Fruit fly (Drosophila melanogaster) whole organism, prepupa: Measurements from ENCODE around the gene Catsup.
A peak's percentile ranks its signal among the peaks of the same experiment; 100 is the strongest.

Experiments used
- CG10631 ChIP-seq: fragments of 200-800 bp; sonication (Bioruptor generic); optimal IDR thresholded peaks from 2 replicates; lab custom pipeline; 2016; ENCODE audit warnings: missing biosample characterization, missing genetic modification characterization
- CG11294 ChIP-seq: fragments of 200-800 bp; sonication (Bioruptor generic); IDR thresholded peaks from 2 replicates; pipeline ENCODE4 v1.3.6; 2022; ENCODE audit warnings: missing biosample characterization, missing genetic modification characterization
- CG11902 ChIP-seq: fragments of 200-800 bp; sonication (Bioruptor generic); optimal IDR thresholded peaks from 3 replicates; lab custom pipeline; 2016; ENCODE audit warnings: missing biosample characterization, missing genetic modification characterization
- CG1621 ChIP-seq: fragments of 200-800 bp; sonication (Bioruptor generic); optimal IDR thresholded peaks from 3 replicates; lab custom pipeline; 2018; ENCODE audit warnings: missing biosample characterization, mild to moderate bottlenecking, missing genetic modification characterization
- CG16779 ChIP-seq: fragments of 200-800 bp; sonication (Bioruptor generic); optimal IDR thresholded peaks from 3 replicates; lab custom pipeline; 2017; ENCODE audit warnings: missing biosample characterization, mild to moderate bottlenecking, missing genetic modification characterization
- CG31627 ChIP-seq: fragments of 200-800 bp; sonication (Bioruptor generic); optimal IDR thresholded peaks from 3 replicates; lab custom pipeline; 2016; ENCODE audit warnings: missing biosample characterization, missing genetic modification characterization
- CG34406 ChIP-seq: fragments of 200-800 bp; sonication (Bioruptor generic); optimal IDR thresholded peaks from 3 replicates; lab custom pipeline; 2016; ENCODE audit warnings: missing biosample characterization, missing genetic modification characterization
- CG3919 ChIP-seq: fragments of 200-800 bp; sonication (Bioruptor generic); optimal IDR thresholded peaks from 3 replicates; lab custom pipeline; 2016; ENCODE audit warnings: missing biosample characterization, missing genetic modification characterization
- CG6276 ChIP-seq: fragments of 200-800 bp; sonication (Bioruptor generic); optimal IDR thresholded peaks from 2 replicates; lab custom pipeline; 2017; ENCODE audit warnings: missing biosample characterization, mild to moderate bottlenecking, missing genetic modification characterization
- CG6792 ChIP-seq: fragments of 200-800 bp; sonication (Bioruptor generic); optimal IDR thresholded peaks from 3 replicates; lab custom pipeline; 2016; ENCODE audit warnings: missing biosample characterization, missing genetic modification characterization
- CG6808 ChIP-seq: fragments of 200-800 bp; sonication (Bioruptor generic); optimal IDR thresholded peaks from 3 replicates; lab custom pipeline; 2017; ENCODE audit warnings: missing biosample characterization, missing genetic modification characterization, mild to moderate bottlenecking, moderate library complexity, missing genetic modification reagents
- CG6854 ChIP-seq: fragments of 200-800 bp; sonication (Bioruptor generic); optimal IDR thresholded peaks from 2 replicates; lab custom pipeline; 2017; ENCODE audit warnings: missing biosample characterization, mild to moderate bottlenecking, missing genetic modification characterization
- CG8119 ChIP-seq: fragments of 200-800 bp; sonication (Bioruptor generic); IDR thresholded peaks from 3 replicates; pipeline ENCODE4 v1.3.6; 2022; ENCODE audit warnings: missing biosample characterization, missing genetic modification characterization
- CG8319 ChIP-seq: fragments of 200-800 bp; sonication (Bioruptor generic); optimal IDR thresholded peaks from 3 replicates; lab custom pipeline; 2016; ENCODE audit warnings: missing biosample characterization, missing genetic modification characterization
- CG8632 ChIP-seq: fragments of 200-800 bp; sonication (Bioruptor generic); optimal IDR thresholded peaks from 3 replicates; lab custom pipeline; 2016; ENCODE audit warnings: missing biosample characterization, missing genetic modification characterization
- CG9139 ChIP-seq: fragments of 200-800 bp; sonication (Bioruptor generic); optimal IDR thresholded peaks from 3 replicates; lab custom pipeline; 2017; ENCODE audit warnings: missing biosample characterization, mild to moderate bottlenecking, missing genetic modification characterization
- Eip75B ChIP-seq: fragments of 200-800 bp; sonication (Bioruptor generic); optimal IDR thresholded peaks from 3 replicates; lab custom pipeline; 2016; ENCODE audit warnings: missing biosample characterization, missing genetic modification characterization
- Eip93F ChIP-seq: fragments of 200-800 bp; sonication (Bioruptor generic); optimal IDR thresholded peaks from 2 replicates; lab custom pipeline; 2016; ENCODE audit warnings: missing biosample characterization, mild to moderate bottlenecking, missing genetic modification characterization
- Ets96B ChIP-seq: fragments of 200-800 bp; optimal IDR thresholded peaks from 2 replicates; lab custom pipeline; 2019; ENCODE audit warnings: missing biosample characterization, mild to moderate bottlenecking, missing genetic modification characterization, moderate library complexity
- Hr38 ChIP-seq: sonication (Bioruptor generic); optimal IDR thresholded peaks from 2 replicates; lab custom pipeline; 2016; ENCODE audit warnings: missing biosample characterization, missing genetic modification characterization
- Hr39 ChIP-seq: fragments of 200-800 bp; sonication (Bioruptor generic); optimal IDR thresholded peaks from 2 replicates; lab custom pipeline; 2016; ENCODE audit warnings: missing biosample characterization, missing genetic modification characterization
- Lpt ChIP-seq: fragments of 200-800 bp; sonication (Bioruptor generic); optimal IDR thresholded peaks from 3 replicates; lab custom pipeline; 2016; ENCODE audit warnings: missing biosample characterization, missing genetic modification characterization
- Met ChIP-seq: fragments of 200-800 bp; sonication (Bioruptor generic); optimal IDR thresholded peaks from 3 replicates; lab custom pipeline; 2016; ENCODE audit warnings: missing biosample characterization, missing genetic modification characterization
- OdsH ChIP-seq: fragments of 200-800 bp; sonication (Bioruptor generic); optimal IDR thresholded peaks from 3 replicates; lab custom pipeline; 2016; ENCODE audit warnings: missing biosample characterization, missing genetic modification characterization
- Smox ChIP-seq: fragments of 200-800 bp; sonication (Bioruptor generic); optimal IDR thresholded peaks from 3 replicates; lab custom pipeline; 2016; ENCODE audit warnings: missing biosample characterization, missing genetic modification characterization
- Sox102F ChIP-seq: fragments of 200-800 bp; sonication (Bioruptor generic); optimal IDR thresholded peaks from 2 replicates; lab custom pipeline; 2016; ENCODE audit warnings: missing biosample characterization, mild to moderate bottlenecking, missing genetic modification characterization
- Sox14 ChIP-seq: fragments of 200-800 bp; sonication (Bioruptor generic); optimal IDR thresholded peaks from 3 replicates; lab custom pipeline; 2016; ENCODE audit warnings: missing biosample characterization, missing genetic modification characterization
- Sox15 ChIP-seq: fragments of 200-800 bp; sonication (Bioruptor generic); optimal IDR thresholded peaks from 3 replicates; lab custom pipeline; 2016; ENCODE audit warnings: missing biosample characterization, missing genetic modification characterization
- achi ChIP-seq: fragments of 200-800 bp; sonication (Bioruptor generic); optimal IDR thresholded peaks from 3 replicates; lab custom pipeline; 2016; ENCODE audit warnings: missing biosample characterization, missing genetic modification characterization
- cyc ChIP-seq: fragments of 200-800 bp; sonication (Bioruptor generic); optimal IDR thresholded peaks from 3 replicates; lab custom pipeline; 2016; ENCODE audit warnings: missing biosample characterization, missing genetic modification characterization
- dac ChIP-seq: fragments of 200-800 bp; sonication (Bioruptor generic); optimal IDR thresholded peaks from 2 replicates; lab custom pipeline; 2017; ENCODE audit warnings: missing biosample characterization, mild to moderate bottlenecking, missing genetic modification characterization
- dsx ChIP-seq: fragments of 200-800 bp; optimal IDR thresholded peaks from 3 replicates; lab custom pipeline; 2019; ENCODE audit warnings: missing biosample characterization, mild to moderate bottlenecking, missing genetic modification characterization, moderate library complexity; ENCODE audit not compliant: poor library complexity, severe bottlenecking
- eg ChIP-seq: fragments of 200-800 bp; sonication (Bioruptor generic); IDR thresholded peaks from 3 replicates; pipeline ENCODE4 v1.3.6; 2022; ENCODE audit warnings: missing biosample characterization, missing genetic modification characterization
- fd85E ChIP-seq: fragments of 200-800 bp; sonication (Bioruptor generic); optimal IDR thresholded peaks from 3 replicates; lab custom pipeline; 2016; ENCODE audit warnings: missing biosample characterization, missing genetic modification characterization
- fkh ChIP-seq: fragments of 200-800 bp; sonication (Bioruptor generic); optimal IDR thresholded peaks from 3 replicates; lab custom pipeline; 2017; ENCODE audit warnings: missing biosample characterization, mild to moderate bottlenecking, missing genetic modification characterization, moderate library complexity
- lz ChIP-seq: fragments of 200-800 bp; sonication (Bioruptor generic); optimal IDR thresholded peaks from 3 replicates; lab custom pipeline; 2016; ENCODE audit warnings: missing biosample characterization, missing genetic modification characterization
- net ChIP-seq: fragments of 200-800 bp; sonication (Bioruptor generic); optimal IDR thresholded peaks from 3 replicates; lab custom pipeline; 2016; ENCODE audit warnings: missing biosample characterization, missing genetic modification characterization
- pdm3 ChIP-seq: fragments of 200-800 bp; sonication (Bioruptor generic); optimal IDR thresholded peaks from 3 replicates; lab custom pipeline; 2016; ENCODE audit warnings: missing biosample characterization, missing genetic modification characterization
- ss ChIP-seq, 2 experiments: fragments of 200-800 bp; sonication (Bioruptor generic); optimal IDR thresholded peaks; 2 replicates in 1 of 2; 3 replicates in 1 of 2; lab custom pipeline; 2017 to 2018; ENCODE audit warnings: mild to moderate bottlenecking in 2 of 2, missing biosample characterization in 2 of 2, missing genetic modification characterization in 2 of 2, moderate library complexity in 1 of 2
- svp ChIP-seq: fragments of 200-800 bp; sonication (Bioruptor generic); peaks from one replicate; lab custom pipeline; 2016; ENCODE audit warnings: missing biosample characterization, missing genetic modification characterization
- topi ChIP-seq: fragments of 200-800 bp; sonication (Bioruptor generic); optimal IDR thresholded peaks from 3 replicates; lab custom pipeline; 2016; ENCODE audit warnings: missing biosample characterization, missing genetic modification characterization
- vri ChIP-seq: fragments of 200-800 bp; sonication (Bioruptor generic); optimal IDR thresholded peaks from 3 replicates; lab custom pipeline; 2016; ENCODE audit warnings: missing biosample characterization, mild to moderate bottlenecking, missing genetic modification characterization

Catsup gene

DNA sequence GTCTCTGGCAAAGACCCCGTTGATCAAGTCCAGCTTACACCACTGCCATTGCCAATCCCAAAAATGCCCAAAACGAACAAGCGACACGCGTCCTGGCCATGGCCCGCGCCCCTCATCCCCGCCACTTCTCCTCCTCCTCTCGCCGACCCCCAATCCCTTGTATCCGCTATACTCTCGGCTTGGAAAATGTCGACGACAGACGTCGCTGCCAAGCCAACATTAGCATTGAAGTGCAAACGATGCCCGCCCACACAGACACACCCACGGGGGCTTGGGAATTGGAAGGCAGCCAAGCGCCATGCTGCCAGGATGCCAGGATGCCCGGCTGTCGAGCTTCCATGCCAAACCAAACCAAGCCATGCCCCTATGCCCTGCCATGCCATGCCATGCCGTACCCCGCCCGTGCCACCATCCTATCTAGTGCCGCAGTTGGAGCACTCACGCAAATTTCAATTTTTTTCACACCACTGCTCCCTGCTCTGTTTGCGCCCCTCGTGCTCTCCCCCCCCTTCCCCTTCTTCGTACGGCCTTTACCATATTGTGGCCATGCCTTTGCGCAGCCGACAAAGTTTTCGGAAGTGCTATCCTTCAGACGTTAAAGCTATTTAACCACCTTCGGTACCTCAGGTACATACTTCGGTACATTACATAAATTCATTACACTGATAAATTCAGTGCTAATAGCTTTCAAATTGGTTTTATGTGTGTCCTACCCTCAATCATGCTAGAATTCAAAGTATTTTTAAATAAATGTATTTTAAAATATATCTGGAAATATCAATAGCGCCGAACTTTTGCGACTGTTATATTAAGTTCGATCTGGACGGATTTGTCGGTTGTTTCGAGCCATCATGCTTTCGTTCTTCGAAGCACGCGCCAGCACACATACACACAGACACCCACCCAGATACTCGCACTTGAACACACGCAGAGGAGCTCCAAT lies 20.1 kb upstream of the Catsup start (continued):
- TF ChIP-seq dac (GFP tag; lab: Kevin White, UChicago) (peak; percentile 53), CG6854 (peak; percentile 61), eg (GFP tag; lab: Robert Waterston, UW) (peak; percentile 53; the same call in 2 of the 3 replicates), Hr39 (GFP tag; lab: Kevin White, UChicago) (peak; percentile 67), Smox (GFP tag; lab: Kevin White, UChicago) (peak; percentile 78), dsx (peak; percentile 84), net (GFP tag; lab: Kevin White, UChicago) (peak; percentile 72), Met (GFP tag; lab: Kevin White, UChicago) (peak; percentile 84), topi (GFP tag; lab: Kevin White, UChicago) (peak; percentile 81), CG16779 (tag; lab: Kevin White, UChicago) (peak; percentile 83), CG8632 (peak; percentile 84), pdm3 (GFP tag; lab: Kevin White, UChicago) (peak; percentile 84), OdsH (GFP tag; lab: Kevin White, UChicago) (peak; percentile 84), CG6792 (GFP tag; lab: Kevin White, UChicago) (peak; percentile 82), CG6808 (peak; percentile 85), CG3919 (GFP tag; lab: Kevin White, UChicago) (peak; percentile 80), CG31627 (peak; percentile 72), CG8319 (peak; percentile 56), lz (GFP tag; lab: Kevin White, UChicago) (peak; percentile 82), CG11902 (GFP tag; lab: Kevin White, UChicago) (peak; percentile 66)

- no peak for TF ChIP-seq CG34406
- TF ChIP-seq pdm3 (GFP tag; lab: Kevin White, UChicago): no peak
- no peak for TF ChIP-seq topi (GFP tag; lab: Kevin White, UChicago)
- TF ChIP-seq ss (GFP tag; optimal IDR thresholded peaks at IDR 0.05; lab: Kevin White, UChicago): no peak
- no peak for TF ChIP-seq svp (GFP tag; lab: Kevin White, UChicago)
- no peak for TF ChIP-seq CG6276
- no peak for TF ChIP-seq CG1621 (tag; lab: Kevin White, UChicago)
- TF ChIP-seq Hr38 (GFP tag; lab: Kevin White, UChicago): no peak
- no peak for TF ChIP-seq eg (GFP tag; lab: Robert Waterston, UW)
- TF ChIP-seq CG6854: no peak
- TF ChIP-seq achi: no peak
- no peak for TF ChIP-seq Lpt
- TF ChIP-seq Hr39 (GFP tag; lab: Kevin White, UChicago): no peak
- TF ChIP-seq, all 60 proteins: peak for 0
Measured at dm6 chr2L:19022221-19022516, 19.5 kb upstream of the Catsup start, which contains the start of gene CG15172. Gene CG15172, plus strand, starts transcription at chr2L:19022417.

- TF ChIP-seq fkh (GFP tag; lab: Kevin White, UChicago) (no peak), CG34406 (peak; percentile 48), CG11902 (GFP tag; lab: Kevin White, UChicago) (peak; percentile 29), CG8119 (peak; percentile 57; the same call in 2 of the 3 replicates), fd85E (GFP tag; lab: Kevin White, UChicago) (no peak), Eip75B (GFP tag; lab: Kevin White, UChicago) (peak; percentile 53), CG3919 (GFP tag; lab: Kevin White, UChicago) (peak; percentile 54), Sox102F (GFP tag; lab: Kevin White, UChicago) (peak; percentile 22), CG11294 (no peak; the same call in 1 of the 2 replicates), Eip93F (GFP tag; lab: Kevin White, UChicago) (no peak), CG1621 (tag; lab: Kevin White, UChicago) (peak; percentile 61), Ets96B (peak; percentile 77), dsx (peak; percentile 69), CG6792 (GFP tag; lab: Kevin White, UChicago) (peak; percentile 54), Hr39 (GFP tag; lab: Kevin White, UChicago) (peak; percentile 34), cyc (peak; percentile 28), Sox14 (GFP tag; lab: Kevin White, UChicago) (peak; percentile 39), CG10631 (GFP tag; lab: Kevin White, UChicago) (peak; percentile 47), OdsH (GFP tag; lab: Kevin White, UChicago) (peak; percentile 61), achi (peak; percentile 57), Met (GFP tag; lab: Kevin White, UChicago) (peak; percentile 55), dac (GFP tag; lab: Kevin White, UChicago) (no peak), Sox15 (GFP tag; lab: Kevin White, UChicago) (peak; percentile 42), vri (GFP tag; lab: Kevin White, UChicago) (peak; percentile 4), lz (GFP tag; lab: Kevin White, UChicago) (peak; percentile 52), CG8319 (peak; percentile 37), CG9139 (GFP tag; lab: Kevin White, UChicago) (peak; percentile 55)
Measured at dm6 chr2L:19023972-19024743, 17.5 kb upstream of the Catsup start.
